Fruit fly (Drosophila melanogaster) whole organism, embryonic: ENCODE results near the gene eIF2Balpha.

Source experiments
- Awh ChIP-seq: fragments of 200-800 bp; sonication (Bioruptor generic); IDR thresholded peaks from 2 replicates; pipeline ENCODE4, ENCODE4 v1.3.6; 2022; ENCODE audit warnings: missing biosample characterization, missing genetic modification characterization
- BEAF-32 ChIP-seq: fragments of 200-800 bp; sonication (Bioruptor generic); optimal IDR thresholded peaks from 3 replicates; lab custom pipeline; 2017; ENCODE audit warnings: missing biosample characterization, missing genetic modification characterization, mild to moderate bottlenecking, moderate library complexity, missing genetic modification reagents
- CG13287 ChIP-seq: fragments of 200-800 bp; sonication (Bioruptor generic); IDR thresholded peaks from 2 replicates; pipeline ENCODE4 v1.3.6; 2022; ENCODE audit warnings: missing biosample characterization, missing genetic modification characterization; ENCODE audit not compliant: partially characterized antibody
- CG13775 ChIP-seq: fragments of 200-800 bp; sonication (Bioruptor generic); optimal IDR thresholded peaks from 3 replicates; lab custom pipeline; 2017; ENCODE audit warnings: missing biosample characterization, mild to moderate bottlenecking, missing genetic modification characterization
- CG14014 ChIP-seq: fragments of 200-800 bp; sonication (Bioruptor generic); IDR thresholded peaks from 2 replicates; pipeline ENCODE4 v1.3.6; 2022; ENCODE audit warnings: missing biosample characterization, missing genetic modification characterization
- CG15073 ChIP-seq: fragments of 200-800 bp; sonication (Bioruptor generic); optimal IDR thresholded peaks from 2 replicates; lab custom pipeline; 2016; ENCODE audit warnings: missing biosample characterization, missing genetic modification characterization
- CG17385 ChIP-seq: fragments of 200-800 bp; sonication (Bioruptor generic); optimal IDR thresholded peaks from 3 replicates; lab custom pipeline; 2018; ENCODE audit warnings: missing biosample characterization, mild to moderate bottlenecking, missing genetic modification characterization
- CG17568 ChIP-seq: fragments of 200-800 bp; sonication (Bioruptor generic); optimal IDR thresholded peaks from 2 replicates; lab custom pipeline; 2018; ENCODE audit warnings: missing biosample characterization, mild to moderate bottlenecking, missing genetic modification characterization, moderate library complexity
- CG2116 ChIP-seq: fragments of 200-800 bp; sonication (Bioruptor generic); optimal IDR thresholded peaks from 3 replicates; lab custom pipeline; 2018; ENCODE audit warnings: missing biosample characterization, mild to moderate bottlenecking, missing genetic modification characterization
- CG30020 ChIP-seq: fragments of 200-800 bp; optimal IDR thresholded peaks from 2 replicates; lab custom pipeline; 2019; ENCODE audit warnings: missing biosample characterization, mild to moderate bottlenecking, missing genetic modification characterization, moderate library complexity
- CG30431 ChIP-seq: fragments of 200-800 bp; sonication (Bioruptor generic); optimal IDR thresholded peaks from 2 replicates; lab custom pipeline; 2017; ENCODE audit warnings: missing biosample characterization, missing genetic modification characterization
- CG32772 ChIP-seq: fragments of 200-800 bp; sonication (Bioruptor generic); IDR thresholded peaks from 2 replicates; pipeline ENCODE4 v1.3.6; 2022; ENCODE audit warnings: missing biosample characterization, missing genetic modification characterization
- CG3995 ChIP-seq: fragments of 200-800 bp; sonication (Bioruptor generic); optimal IDR thresholded peaks from 3 replicates; lab custom pipeline; 2016; ENCODE audit warnings: missing biosample characterization, missing genetic modification characterization
- CG42726 ChIP-seq: fragments of 200-800 bp; sonication (Bioruptor generic); IDR thresholded peaks from 2 replicates; pipeline ENCODE4 v1.3.6; 2022; ENCODE audit warnings: missing biosample characterization, missing genetic modification characterization; ENCODE audit not compliant: partially characterized antibody
- CG4617 ChIP-seq: fragments of 200-800 bp; sonication (Bioruptor generic); optimal IDR thresholded peaks from 3 replicates; lab custom pipeline; 2016; ENCODE audit warnings: missing biosample characterization, missing genetic modification characterization, borderline replicate concordance
- CG6254 ChIP-seq: fragments of 200-800 bp; sonication (Bioruptor generic); optimal IDR thresholded peaks from 3 replicates; lab custom pipeline; 2017; ENCODE audit warnings: mild to moderate bottlenecking, missing biosample characterization, missing genetic modification reagents, missing genetic modification characterization
- CG6791 ChIP-seq: fragments of 200-800 bp; sonication (Bioruptor generic); IDR thresholded peaks from 3 replicates; pipeline ENCODE4 v1.3.6; 2022; ENCODE audit warnings: missing biosample characterization, missing genetic modification characterization; ENCODE audit not compliant: partially characterized antibody
- CG7372 ChIP-seq: fragments of 200-800 bp; sonication (Bioruptor generic); IDR thresholded peaks from 2 replicates; pipeline ENCODE4 v1.3.6; 2022; ENCODE audit warnings: missing biosample characterization, missing genetic modification characterization
- CG9797 ChIP-seq: fragments of 200-800 bp; sonication (Bioruptor generic); optimal IDR thresholded peaks from 3 replicates; lab custom pipeline; 2018; ENCODE audit warnings: missing biosample characterization, mild to moderate bottlenecking, missing genetic modification characterization
- CG9817 ChIP-seq: fragments of 200-800 bp; sonication (Bioruptor generic); optimal IDR thresholded peaks from 2 replicates; lab custom pipeline; 2018; ENCODE audit warnings: missing biosample characterization, mild to moderate bottlenecking, missing genetic modification characterization, moderate library complexity
- CkIIα-i1 ChIP-seq: fragments of 200-800 bp; sonication (Bioruptor generic); IDR thresholded peaks from 2 replicates; pipeline ENCODE4 v1.3.6; 2022; ENCODE audit warnings: missing biosample characterization, missing genetic modification characterization
- CoRest ChIP-seq: fragments of 200-800 bp; sonication (Bioruptor generic); optimal IDR thresholded peaks from 3 replicates; lab custom pipeline; 2018; ENCODE audit warnings: missing biosample characterization, mild to moderate bottlenecking, missing genetic modification characterization, moderate library complexity
- CrebB ChIP-seq: fragments of 200-800 bp; sonication (Bioruptor generic); optimal IDR thresholded peaks from 3 replicates; lab custom pipeline; 2018; ENCODE audit warnings: missing biosample characterization, mild to moderate bottlenecking, missing genetic modification characterization
- Dad ChIP-seq: fragments of 200-800 bp; sonication (Bioruptor generic); optimal IDR thresholded peaks from 3 replicates; lab custom pipeline; 2016; ENCODE audit warnings: missing biosample characterization, missing genetic modification characterization
- Dref ChIP-seq: fragments of 200-800 bp; sonication (Bioruptor generic); IDR thresholded peaks from 2 replicates; pipeline ENCODE4 v1.3.6; 2022; ENCODE audit warnings: missing biosample characterization, missing genetic modification characterization
- Ets65A ChIP-seq: fragments of 200-800 bp; sonication (Bioruptor generic); peaks from one replicate; lab custom pipeline; 2016; ENCODE audit warnings: missing biosample characterization, missing genetic modification characterization
- MBD-R2 ChIP-seq: fragments of 200-800 bp; sonication (Bioruptor generic); IDR thresholded peaks from 2 replicates; pipeline ENCODE4 v1.3.6; 2022; ENCODE audit warnings: missing biosample characterization, missing genetic modification characterization
- MESR4 ChIP-seq: fragments of 200-800 bp; sonication (Bioruptor generic); optimal IDR thresholded peaks from 2 replicates; lab custom pipeline; 2018; ENCODE audit warnings: missing biosample characterization, mild to moderate bottlenecking, missing genetic modification characterization, moderate library complexity
- Max ChIP-seq: fragments of 200-800 bp; sonication (Bioruptor generic); optimal IDR thresholded peaks from 2 replicates; lab custom pipeline; 2016; ENCODE audit warnings: missing biosample characterization, mild to moderate bottlenecking, missing genetic modification characterization
- Meics ChIP-seq: fragments of 200-800 bp; sonication (Bioruptor generic); optimal IDR thresholded peaks from 2 replicates; lab custom pipeline; 2017; ENCODE audit warnings: missing biosample characterization, mild to moderate bottlenecking, missing genetic modification characterization
- Mrtf ChIP-seq: fragments of 200-800 bp; sonication (Bioruptor generic); IDR thresholded peaks from 3 replicates; pipeline ENCODE4 v1.3.6; 2022; ENCODE audit warnings: missing biosample characterization, missing genetic modification characterization
- Neu2 ChIP-seq: fragments of 200-800 bp; sonication (Bioruptor generic); optimal IDR thresholded peaks from 3 replicates; lab custom pipeline; 2016; ENCODE audit warnings: missing biosample characterization, missing genetic modification characterization, borderline replicate concordance
- Sin3A ChIP-seq: fragments of >200 bp; optimal IDR thresholded peaks from 2 replicates; lab custom pipeline; 2018
- Xrp1 ChIP-seq: fragments of 200-800 bp; sonication (Bioruptor generic); IDR thresholded peaks from 2 replicates; pipeline ENCODE4 v1.3.6; 2022; ENCODE audit warnings: missing biosample characterization, missing genetic modification characterization
- YL-1 ChIP-seq: fragments of 200-800 bp; sonication (Bioruptor generic); optimal IDR thresholded peaks from 3 replicates; lab custom pipeline; 2017; ENCODE audit warnings: missing biosample characterization, mild to moderate bottlenecking, missing genetic modification characterization
- ase ChIP-seq: fragments of 200-800 bp; sonication (Bioruptor generic); IDR thresholded peaks from 3 replicates; pipeline ENCODE4 v1.3.6; 2022; ENCODE audit warnings: missing biosample characterization, missing genetic modification characterization
- crp ChIP-seq, 2 experiments: fragments of 200-800 bp; sonication (Bioruptor generic); optimal IDR thresholded peaks; 2 replicates in 1 of 2; 3 replicates in 1 of 2; lab custom pipeline; 2017; ENCODE audit warnings: missing biosample characterization in 2 of 2, missing genetic modification characterization in 2 of 2, mild to moderate bottlenecking in 1 of 2, moderate library complexity in 1 of 2
- dan ChIP-seq: fragments of 200-800 bp; sonication (Bioruptor generic); IDR thresholded peaks from 2 replicates; pipeline ENCODE4 v1.3.6; 2022; ENCODE audit warnings: missing biosample characterization, missing genetic modification characterization
- dysf ChIP-seq: fragments of 200-800 bp; sonication (Bioruptor generic); IDR thresholded peaks from 3 replicates; pipeline ENCODE4 v1.3.6; 2022; ENCODE audit warnings: missing biosample characterization, missing genetic modification characterization
- ewg ChIP-seq: fragments of 200-800 bp; sonication (Bioruptor generic); optimal IDR thresholded peaks from 3 replicates; lab custom pipeline; 2017; ENCODE audit warnings: mild to moderate bottlenecking, missing biosample characterization, missing genetic modification reagents, missing genetic modification characterization
- fru ChIP-seq: fragments of >200 bp; optimal IDR thresholded peaks from 2 replicates; lab custom pipeline; 2017
- gfzf ChIP-seq: fragments of 200-800 bp; sonication (Bioruptor generic); optimal IDR thresholded peaks from 2 replicates; lab custom pipeline; 2016; ENCODE audit warnings: missing biosample characterization, mild to moderate bottlenecking, missing genetic modification characterization, moderate library complexity
- kni ChIP-seq: fragments of 200-800 bp; sonication (Bioruptor generic); optimal IDR thresholded peaks from 3 replicates; lab custom pipeline; 2017; ENCODE audit warnings: mild to moderate bottlenecking, missing biosample characterization, missing genetic modification reagents, missing genetic modification characterization
- knrl ChIP-seq: fragments of 200-800 bp; sonication (Bioruptor generic); IDR thresholded peaks from 3 replicates; pipeline ENCODE4 v1.3.6; 2022; ENCODE audit warnings: missing biosample characterization, missing genetic modification characterization; ENCODE audit not compliant: partially characterized antibody
- maf-S ChIP-seq: fragments of 200-800 bp; sonication (Bioruptor generic); optimal IDR thresholded peaks from 2 replicates; lab custom pipeline; 2016; ENCODE audit warnings: missing biosample characterization, missing genetic modification characterization
- nmo ChIP-seq: fragments of 200-800 bp; sonication (Bioruptor generic); optimal IDR thresholded peaks from 2 replicates; lab custom pipeline; 2018; ENCODE audit warnings: missing biosample characterization, mild to moderate bottlenecking, missing genetic modification characterization, moderate library complexity
- pzg ChIP-seq: fragments of 200-800 bp; sonication (Bioruptor generic); optimal IDR thresholded peaks from 3 replicates; lab custom pipeline; 2018; ENCODE audit warnings: missing biosample characterization, mild to moderate bottlenecking, missing genetic modification characterization, moderate library complexity
- row ChIP-seq: fragments of 200-800 bp; sonication (Bioruptor generic); IDR thresholded peaks from 3 replicates; pipeline ENCODE4 v1.3.6; 2022; ENCODE audit warnings: missing biosample characterization, missing genetic modification characterization
- tap ChIP-seq: fragments of 200-800 bp; optimal IDR thresholded peaks from 3 replicates; lab custom pipeline; 2019; ENCODE audit warnings: missing biosample characterization, mild to moderate bottlenecking, missing genetic modification characterization, moderate library complexity
- tna ChIP-seq: fragments of 200-800 bp; sonication (Bioruptor generic); IDR thresholded peaks from 2 replicates; pipeline ENCODE4 v1.3.6; 2022; ENCODE audit warnings: missing biosample characterization, missing genetic modification characterization; ENCODE audit not compliant: partially characterized antibody

eIF2Balpha gene

DNA sequence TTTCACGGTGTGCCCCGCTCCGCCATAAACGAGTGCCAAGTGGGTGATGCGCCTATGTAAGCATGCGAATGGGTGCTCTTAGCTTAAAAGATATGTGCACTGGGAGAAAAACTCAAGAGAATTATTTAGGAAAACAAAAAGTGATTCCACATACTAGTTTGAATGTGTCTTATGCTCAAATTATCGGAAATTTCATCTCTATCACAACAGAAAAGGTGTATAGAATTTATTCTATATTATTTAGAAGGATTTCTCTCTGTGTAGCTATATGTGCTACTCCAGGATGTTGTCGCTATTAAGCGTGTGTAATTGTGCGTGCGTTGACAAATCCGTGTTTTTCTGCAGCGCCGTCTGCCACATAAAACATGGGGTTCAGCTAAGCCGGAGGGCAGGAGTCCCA, 23.6 kb upstream of the eIF2Balpha start (continued):
- TF ChIP-seq dan (no peak), ewg (GFP tag; lab: Kevin White, UChicago) (no peak), CG14014 (GFP tag; lab: Robert Waterston, UW) (0 out of 2 replicates have a peak, but pooled peaks have one; percentile 31), Ets65A (peak; percentile 23), Neu2 (GFP tag; lab: Kevin White, UChicago) (no peak), CG9817 (tag; lab: Kevin White, UChicago) (no peak), kni (GFP tag; lab: Kevin White, UChicago) (no peak), CG6791 (GFP tag; lab: Robert Waterston, UW) (no peak), CG17385 (GFP tag; lab: Kevin White, UChicago) (no peak), CG15073 (GFP tag; lab: Kevin White, UChicago) (no peak), CG7372 (GFP tag; lab: Robert Waterston, UW) (no peak)

DNA sequence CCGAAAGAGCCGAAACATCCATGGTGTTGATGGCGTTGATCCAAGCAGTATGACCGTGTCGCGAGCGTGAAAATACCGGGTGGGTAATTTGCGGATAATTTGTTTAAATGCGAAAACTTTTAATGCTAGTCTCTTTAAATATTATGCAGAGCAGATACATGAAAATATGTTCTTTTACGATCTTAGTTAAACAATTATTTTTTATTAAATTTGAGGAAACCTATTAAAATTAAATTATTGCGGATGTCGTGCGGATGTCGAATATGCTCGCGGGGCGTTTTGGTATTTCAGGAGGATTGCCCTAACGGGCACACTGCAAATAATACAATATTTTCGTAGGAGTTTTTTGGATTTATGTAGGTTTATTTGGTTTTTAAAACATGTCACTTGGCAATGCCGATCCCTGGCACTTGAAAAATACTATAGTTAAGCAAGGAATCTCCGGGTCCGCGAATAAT, 2.7 kb downstream of the eIF2Balpha start, which contains the start of the genes Cog7, CG42557 and CG42558:
Gene Cog7, minus strand, starts transcription at position 51 of the 458 bp plus-strand sequence.
Gene CG42557, plus strand, starts transcription at position 281 of the 458 bp plus-strand sequence.
Gene CG42558, plus strand, starts transcription at position 281 of the 458 bp plus-strand sequence.
- TF ChIP-seq row (GFP tag; lab: Robert Waterston, UW) (peak; percentile 92), Awh (GFP tag; lab: Robert Waterston, UW) (no peak), CkIIα-i1 (GFP tag; lab: Robert Waterston, UW) (no peak), CoRest (tag; lab: Kevin White, UChicago) (peak; percentile 2), CG30431 (GFP tag; lab: Kevin White, UChicago) (no peak), crp (GFP tag; optimal IDR thresholded peaks at IDR 0.05; lab: Kevin White, UChicago) (peak in 1 of 2 experiments; percentile 14), dysf (GFP tag; lab: Robert Waterston, UW) (no peak), nmo (peak; percentile 8), Mrtf (GFP tag; lab: Robert Waterston, UW) (no peak), CG13287 (peak; percentile 57; the same call in 1 of the 2 replicates), CG9797 (GFP tag; lab: Kevin White, UChicago) (peak; percentile 70), knrl (peak; percentile 24; the same call in 1 of the 3 replicates), MESR4 (GFP tag; lab: Kevin White, UChicago) (peak; percentile 28), YL-1 (peak; percentile 69), CG17568 (GFP tag; lab: Kevin White, UChicago) (no peak), BEAF-32 (GFP tag; lab: Kevin White, UChicago) (peak; percentile 22), maf-S (GFP tag; lab: Kevin White, UChicago) (no peak), CG6254 (GFP tag; lab: Kevin White, UChicago) (no peak), CG4617 (GFP tag; lab: Kevin White, UChicago) (peak; percentile 48), Meics (GFP tag; lab: Kevin White, UChicago) (no peak), CG2116 (GFP tag; lab: Kevin White, UChicago) (peak; percentile 3), CG42726 (GFP tag; lab: Robert Waterston, UW) (no peak), tna (no peak), MBD-R2 (GFP tag; lab: Robert Waterston, UW) (peak; percentile 83), Dref (peak; percentile 40), tap (tag; lab: Kevin White, UChicago) (no peak), CG32772 (GFP tag; lab: Robert Waterston, UW) (no peak), Xrp1 (GFP tag; lab: Robert Waterston, UW) (no peak), fru (lab: Kevin White, UChicago) (no peak), ase (GFP tag; lab: Robert Waterston, UW) (no peak), Max (GFP tag; lab: Kevin White, UChicago) (no peak), pzg (peak; percentile 33), CG13775 (GFP tag; lab: Kevin White, UChicago) (peak; percentile 100), gfzf (GFP tag; lab: Kevin White, UChicago) (peak; percentile 82), CG3995 (GFP tag; lab: Kevin White, UChicago) (no peak), CG30020 (peak; percentile 49), Sin3A (peak; percentile 74), Dad (GFP tag; lab: Kevin White, UChicago) (no peak), CrebB (tag; lab: Kevin White, UChicago) (no peak)
- TF ChIP-seq, all 482 proteins: peak for 19
